Worm (Caenorhabditis elegans) whole organism, midembryonic: ENCODE data around the gene C14E2.6.

Experiments used
- T22C8.4 ChIP-seq: fragments of 200-800 bp; sonication (Bioruptor generic); IDR thresholded peaks from 2 replicates; pipeline ENCODE4 v1.3.6; 2022; ENCODE audit warnings: missing genetic modification characterization, missing compliant biosample characterization
- cog-1 ChIP-seq: sonication (generic microtip); optimal IDR thresholded peaks from 2 replicates; lab custom pipeline; 2016; ENCODE audit warnings: missing genetic modification characterization, missing compliant biosample characterization
- flt-1 ChIP-seq: fragments of 200-800 bp; sonication (Bioruptor generic); IDR thresholded peaks from 2 replicates; pipeline ENCODE4 v1.3.6; 2022; ENCODE audit warnings: missing genetic modification characterization, missing compliant biosample characterization
- klf-2 ChIP-seq: fragments of 200-800 bp; sonication (Bioruptor generic); conservative IDR thresholded peaks from 2 replicates; pipeline ENCODE4 v1.3.6; 2022; ENCODE audit warnings: missing genetic modification reagents, missing genetic modification characterization, missing compliant biosample characterization
- med-1 ChIP-seq: sonication (generic microtip); optimal IDR thresholded peaks from 2 replicates; lab custom pipeline; 2017; ENCODE audit warnings: missing genetic modification characterization, mild to moderate bottlenecking, missing compliant biosample characterization, antibody characterized with exemption, missing genetic modification reagents; ENCODE audit not compliant: insufficient read depth
- ref-1 ChIP-seq: fragments of 200-800 bp; sonication (Bioruptor generic); conservative IDR thresholded peaks from 2 replicates; pipeline ENCODE4 v1.3.6; 2022; ENCODE audit warnings: missing genetic modification reagents, missing genetic modification characterization, missing compliant biosample characterization
- tab-1 ChIP-seq: fragments of 200-800 bp; sonication (Bioruptor generic); IDR thresholded peaks from 2 replicates; pipeline ENCODE4 v1.3.6; 2022; ENCODE audit warnings: missing genetic modification characterization, missing compliant biosample characterization
- ztf-23 ChIP-seq: fragments of 200-800 bp; sonication (Bioruptor generic); IDR thresholded peaks from 2 replicates; pipeline ENCODE4 v1.3.6; 2022; ENCODE audit warnings: missing genetic modification reagents, missing genetic modification characterization, missing compliant biosample characterization
- ztf-29 ChIP-seq: fragments of 200-800 bp; sonication (Bioruptor generic); IDR thresholded peaks from 2 replicates; pipeline ENCODE4 v1.3.6; 2022; ENCODE audit warnings: missing genetic modification reagents, missing genetic modification characterization, missing compliant biosample characterization

Gene C14E2.6

ce11 chrX:1829937-1830336 lies at the start of gene C14E2.6:
Gene C14E2.6, minus strand, starts transcription at chrX:1830037.
- TF ChIP-seq flt-1 (GFP tag; lab: Robert Waterston, UW) (no peak), T22C8.4 (no peak), ztf-29 (GFP tag; lab: Robert Waterston, UW) (no peak), med-1 (GFP tag; lab: Kevin White, UChicago) (no peak), ref-1 (GFP tag; lab: Robert Waterston, UW) (no peak), ztf-23 (GFP tag; lab: Robert Waterston, UW) (no peak), klf-2 (GFP tag; lab: Robert Waterston, UW) (no peak), cog-1 (tag; lab: Kevin White, UChicago) (no peak), tab-1 (GFP tag; lab: Robert Waterston, UW) (no peak)

- no peak for TF ChIP-seq klf-2 (GFP tag; lab: Robert Waterston, UW)
- no peak for TF ChIP-seq T22C8.4
- no peak for TF ChIP-seq ref-1 (GFP tag; lab: Robert Waterston, UW)
- no peak for TF ChIP-seq tab-1 (GFP tag; lab: Robert Waterston, UW)
- no peak for TF ChIP-seq ztf-23 (GFP tag; lab: Robert Waterston, UW)
- TF ChIP-seq ztf-29 (GFP tag; lab: Robert Waterston, UW), result no peak
- TF ChIP-seq cog-1 (tag; lab: Kevin White, UChicago), result no peak
- TF ChIP-seq flt-1 (GFP tag; lab: Robert Waterston, UW), result no peak
- no peak for TF ChIP-seq med-1 (GFP tag; lab: Kevin White, UChicago)
Measured at ce11 chrX:1870991-1871390, 41.2 kb upstream of the C14E2.6 start.

DNA sequence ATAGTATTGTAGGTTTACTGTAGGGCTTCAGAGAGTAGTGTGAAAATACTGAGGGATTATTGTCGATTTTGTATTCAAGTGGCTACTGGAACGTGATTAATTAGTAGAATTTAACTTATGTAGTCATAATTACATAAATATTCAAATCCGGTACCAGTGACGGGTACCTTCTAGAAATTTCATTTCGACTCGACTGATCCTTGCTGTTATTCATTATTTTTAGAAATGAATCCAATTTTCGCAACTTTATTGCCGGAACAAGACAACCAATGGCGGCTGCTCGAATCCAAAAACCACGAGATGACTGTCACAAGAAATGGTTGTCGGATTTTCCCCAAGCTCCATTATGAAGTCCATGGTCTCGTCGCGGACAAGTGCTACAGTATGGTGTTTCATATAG lies 35.1 kb upstream of the C14E2.6 start, which contains the start of gene tbx-41:
tbx-41 (plus strand) TSS at position 301 of the 400 bp plus-strand sequence.
- TF ChIP-seq flt-1 (GFP tag; lab: Robert Waterston, UW) (no peak), tab-1 (GFP tag; lab: Robert Waterston, UW) (no peak), ref-1 (GFP tag; lab: Robert Waterston, UW) (no peak), T22C8.4 (no peak), ztf-23 (GFP tag; lab: Robert Waterston, UW) (no peak), ztf-29 (GFP tag; lab: Robert Waterston, UW) (no peak), klf-2 (GFP tag; lab: Robert Waterston, UW) (no peak), med-1 (GFP tag; lab: Kevin White, UChicago) (no peak), cog-1 (tag; lab: Kevin White, UChicago) (no peak)

ce11 chrX:1860422-1860821 lies 30.6 kb upstream of the C14E2.6 start, which contains the start of gene T26C11.8:
Gene T26C11.8, plus strand, starts transcription at chrX:1860722.
- TF ChIP-seq ztf-29 (GFP tag; lab: Robert Waterston, UW), result no peak
- TF ChIP-seq med-1 (GFP tag; lab: Kevin White, UChicago), result no peak
- no peak for TF ChIP-seq cog-1 (tag; lab: Kevin White, UChicago)
- no peak for TF ChIP-seq T22C8.4
- no peak for TF ChIP-seq flt-1 (GFP tag; lab: Robert Waterston, UW)
- no peak for TF ChIP-seq ztf-23 (GFP tag; lab: Robert Waterston, UW)
- TF ChIP-seq ref-1 (GFP tag; lab: Robert Waterston, UW), result no peak
- no peak for TF ChIP-seq tab-1 (GFP tag; lab: Robert Waterston, UW)
- TF ChIP-seq klf-2 (GFP tag; lab: Robert Waterston, UW), result no peak

DNA sequence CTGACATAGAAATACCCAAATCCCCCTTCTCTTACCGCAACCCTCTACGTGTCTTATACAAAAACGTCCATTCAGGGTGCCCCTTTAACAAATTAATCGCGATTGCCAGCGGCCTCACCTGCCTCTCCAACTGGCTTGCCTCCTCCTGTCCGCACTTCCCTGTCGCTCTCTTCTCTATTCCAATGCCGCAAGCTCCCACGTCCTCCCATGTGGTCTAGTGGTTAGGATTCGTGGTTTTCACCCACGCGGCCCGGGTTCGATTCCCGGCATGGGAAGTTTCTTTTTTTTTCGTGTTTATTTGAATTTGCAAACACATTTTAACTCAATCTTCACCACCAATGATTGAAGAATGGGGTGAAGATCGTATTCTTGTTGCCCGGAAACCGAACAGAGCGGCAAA lies 28.8 kb upstream of the C14E2.6 start:
- TF ChIP-seq flt-1 (GFP tag; lab: Robert Waterston, UW) (peak; percentile 94), tab-1 (GFP tag; lab: Robert Waterston, UW) (peak; percentile 92), ztf-23 (GFP tag; lab: Robert Waterston, UW) (peak; percentile 90), med-1 (GFP tag; lab: Kevin White, UChicago) (peak; percentile 69), T22C8.4 (peak; percentile 76), ref-1 (GFP tag; lab: Robert Waterston, UW) (peak; percentile 78), ztf-29 (GFP tag; lab: Robert Waterston, UW) (peak; percentile 88), klf-2 (GFP tag; lab: Robert Waterston, UW) (peak; percentile 79; the same call in 1 of the 2 replicates), cog-1 (tag; lab: Kevin White, UChicago) (peak; percentile 61)

DNA sequence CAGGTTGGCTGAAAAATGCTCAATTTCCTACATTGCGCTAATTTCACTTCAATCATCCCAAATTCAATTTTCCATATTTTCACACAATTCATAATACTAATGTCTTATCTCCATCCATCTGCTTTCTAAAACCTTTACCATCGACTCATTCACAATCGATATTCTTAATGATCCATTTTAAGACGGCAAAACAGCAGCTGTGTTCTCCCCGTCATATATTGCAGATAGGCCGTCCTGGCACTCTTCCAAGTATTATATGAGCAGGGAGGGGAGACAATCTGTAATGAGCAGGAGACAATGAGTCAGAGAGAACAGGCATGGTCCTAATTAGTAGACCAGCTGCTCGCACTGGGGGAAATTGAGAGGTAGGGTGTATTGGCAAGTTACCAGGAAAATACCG lies 27.9 kb upstream of the C14E2.6 start:
- no peak for TF ChIP-seq flt-1 (GFP tag; lab: Robert Waterston, UW)
- no peak for TF ChIP-seq T22C8.4
- no peak for TF ChIP-seq ztf-29 (GFP tag; lab: Robert Waterston, UW)
- TF ChIP-seq cog-1 (tag; lab: Kevin White, UChicago), result no peak
- no peak for TF ChIP-seq med-1 (GFP tag; lab: Kevin White, UChicago)
- TF ChIP-seq ztf-23 (GFP tag; lab: Robert Waterston, UW), result no peak
- TF ChIP-seq klf-2 (GFP tag; lab: Robert Waterston, UW), result no peak
- TF ChIP-seq tab-1 (GFP tag; lab: Robert Waterston, UW), result no peak
- no peak for TF ChIP-seq ref-1 (GFP tag; lab: Robert Waterston, UW)

- TF ChIP-seq T22C8.4, result no peak
- TF ChIP-seq med-1 (GFP tag; lab: Kevin White, UChicago), result no peak
- TF ChIP-seq tab-1 (GFP tag; lab: Robert Waterston, UW), result 0 out of 2 replicates have a peak, but pooled peaks have one; percentile 56
- TF ChIP-seq ztf-23 (GFP tag; lab: Robert Waterston, UW), result peak; percentile 36; the same call in 1 of the 2 replicates
- no peak for TF ChIP-seq ref-1 (GFP tag; lab: Robert Waterston, UW)
- peak; percentile 65; the same call in 1 of the 2 replicates for TF ChIP-seq flt-1 (GFP tag; lab: Robert Waterston, UW)
- TF ChIP-seq ztf-29 (GFP tag; lab: Robert Waterston, UW), result no peak
- peak; percentile 40 for TF ChIP-seq cog-1 (tag; lab: Kevin White, UChicago)
- no peak for TF ChIP-seq klf-2 (GFP tag; lab: Robert Waterston, UW)
Measured at ce11 chrX:1856160-1856559, 26.3 kb upstream of the C14E2.6 start, which contains the start of gene ceh-39. Gene ceh-39, minus strand, starts transcription at chrX:1856172.

DNA sequence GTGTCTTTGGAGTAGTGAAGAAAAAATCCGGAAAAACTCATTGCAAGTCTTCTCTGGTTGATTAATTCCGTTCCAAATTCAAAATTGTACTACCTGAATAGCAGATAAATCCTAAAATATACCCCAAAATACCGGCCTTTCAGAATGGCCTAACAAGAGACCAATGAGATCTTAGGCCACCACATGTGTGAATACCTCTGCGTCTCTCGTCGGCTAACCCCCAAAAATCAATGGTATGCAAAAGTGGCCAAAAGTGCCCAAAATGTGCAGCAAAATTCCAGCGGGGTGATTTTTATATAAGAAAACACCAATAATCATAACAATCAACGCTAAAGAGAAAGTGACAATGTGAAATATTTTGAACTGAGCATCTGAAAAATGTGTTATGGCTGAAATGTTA lies 23.8 kb upstream of the C14E2.6 start, which contains the start of gene T26C11.9:
T26C11.9 (minus strand) TSS at position 254 of the 400 bp plus-strand sequence.
- TF ChIP-seq ztf-23 (GFP tag; lab: Robert Waterston, UW) (no peak), T22C8.4 (peak; percentile 39; the same call in 1 of the 2 replicates)

DNA sequence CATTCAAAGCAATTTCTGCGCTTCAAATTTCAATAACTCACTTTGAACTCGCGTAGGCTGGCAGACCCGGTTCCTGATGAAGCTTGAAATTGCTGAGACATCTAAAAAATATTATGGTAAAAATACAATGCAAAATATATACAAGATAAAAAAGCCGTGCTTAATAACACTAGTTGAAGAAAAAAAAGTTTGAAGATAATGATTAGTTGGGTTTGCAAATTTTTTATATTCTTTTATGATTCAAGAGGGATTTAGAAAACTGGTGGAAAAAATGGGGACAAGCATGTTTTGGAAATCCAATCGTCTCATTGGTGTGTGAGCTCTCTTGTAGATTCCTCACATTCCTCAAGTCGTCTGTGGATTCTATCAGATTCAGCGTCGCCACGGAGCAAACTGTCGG lies 22.8 kb upstream of the C14E2.6 start, which contains the start of gene ceh-21:
ceh-21 (minus strand) TSS at position 101 of the 400 bp plus-strand sequence.
- TF ChIP-seq T22C8.4, result no peak
- no peak for TF ChIP-seq cog-1 (tag; lab: Kevin White, UChicago)
- no peak for TF ChIP-seq ref-1 (GFP tag; lab: Robert Waterston, UW)
